Worm (Caenorhabditis elegans) whole organism, L2 larva: ENCODE measurements around the gene K09C6.2.

ENCODE experiments used
- ceh-82 ChIP-seq: fragments of 150-350 bp; optimal IDR thresholded peaks from 2 replicates; lab custom pipeline; 2014; ENCODE audit warnings: missing biosample characterization, missing genetic modification characterization
- elt-3 ChIP-seq: sonication (generic microtip); optimal IDR thresholded peaks from 2 replicates; lab custom pipeline; 2017; ENCODE audit warnings: missing biosample characterization, missing genetic modification characterization
- lin-13 ChIP-seq: fragments of 150-350 bp; optimal IDR thresholded peaks from 2 replicates; lab custom pipeline; 2014; ENCODE audit warnings: missing biosample characterization, missing genetic modification reagents, missing genetic modification characterization
- nhr-237 ChIP-seq: fragments of 150-350 bp; optimal IDR thresholded peaks from 2 replicates; lab custom pipeline; 2014; ENCODE audit warnings: missing biosample characterization, missing genetic modification characterization
- snpc-4 ChIP-seq: fragments of 150-350 bp; optimal IDR thresholded peaks from 2 replicates; lab custom pipeline; 2014; ENCODE audit warnings: missing biosample characterization, missing genetic modification characterization
- zag-1 ChIP-seq: fragments of 150-350 bp; optimal IDR thresholded peaks from 2 replicates; lab custom pipeline; 2014; ENCODE audit warnings: missing biosample characterization, missing genetic modification characterization

DNA sequence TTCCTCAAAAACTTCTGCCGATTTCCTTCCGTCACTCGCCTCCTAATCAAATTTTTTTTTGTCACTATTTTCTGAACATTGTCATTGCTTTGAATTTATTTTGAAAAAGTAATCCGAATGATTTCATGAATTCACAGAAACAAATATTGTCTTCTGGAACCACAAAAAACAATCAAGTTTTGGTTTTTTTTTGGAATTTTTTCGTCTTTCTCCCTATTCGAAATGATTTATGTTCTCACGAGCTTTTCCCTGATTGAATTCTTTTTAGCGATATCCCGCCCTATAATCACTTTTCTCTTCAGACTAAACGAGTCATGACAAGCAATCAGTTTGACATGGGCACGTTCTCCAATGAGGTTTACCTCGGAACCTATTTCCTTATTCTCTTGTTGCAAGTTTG lies 23.3 kb upstream of the K09C6.2 start, which contains the start of gene F41H8.1:
- TF ChIP-seq nhr-237 (tag; lab: Kevin White, UChicago) (no peak), lin-13 (GFP tag; lab: Kevin White, UChicago) (no peak), zag-1 (no peak), ceh-82 (tag; lab: Kevin White, UChicago) (no peak), elt-3 (tag; lab: Kevin White, UChicago) (no peak), snpc-4 (tag; lab: Kevin White, UChicago) (no peak)
